Fruit fly (Drosophila melanogaster): ENCODE results near the gene COX6CL.

COX6CL gene

dm6 chr2L:5856786-5857185 lies 38.5 kb upstream of the COX6CL start:
- TF ChIP-seq Hr39 (optimal IDR thresholded peaks at IDR 0.05) (no peak), CG1233 (GFP tag; optimal IDR thresholded peaks at IDR 0.05) (no peak), CG9437 (GFP tag; optimal IDR thresholded peaks at IDR 0.05) (no peak), CG10321 (GFP tag; IDR thresholded peaks at IDR 0.05) (no peak), CHES-1-like (GFP tag; optimal IDR thresholded peaks at IDR 0.05) (no peak), pum (GFP tag; optimal IDR thresholded peaks at IDR 0.05) (no peak), Doc3 (GFP tag; IDR thresholded peaks at IDR 0.05; ENCODE audit: partially characterized antibody) (no peak), CG15011 (GFP tag; optimal IDR thresholded peaks at IDR 0.05) (no peak), C15 (GFP tag; IDR thresholded peaks at IDR 0.05) (no peak), corto (GFP tag; optimal IDR thresholded peaks at IDR 0.05) (no peak), Hr78 (GFP tag; optimal IDR thresholded peaks at IDR 0.05) (no peak), CG7271 (tag; optimal IDR thresholded peaks at IDR 0.05) (no peak), sr (GFP tag; IDR thresholded peaks at IDR 0.05) (no peak), Gug (GFP tag; IDR thresholded peaks at IDR 0.05) (no peak), CG8089 (GFP tag; optimal IDR thresholded peaks at IDR 0.05) (no peak), CG1529 (GFP tag; optimal IDR thresholded peaks at IDR 0.05) (no peak), Hr3 (GFP tag; optimal IDR thresholded peaks at IDR 0.05) (no peak)

dm6 chr2L:5823704-5824103 lies 5.5 kb upstream of the COX6CL start, which contains the start of gene TrissinR:
Gene TrissinR, plus strand, starts transcription at chr2L:5824004.
- TF ChIP-seq bcd (GFP tag; optimal IDR thresholded peaks at IDR 0.05): no peak
- peak; percentile 88 for TF ChIP-seq Deaf1 (tag; optimal IDR thresholded peaks at IDR 0.05)
- TF ChIP-seq insv (GFP tag; optimal IDR thresholded peaks at IDR 0.05): no peak
- TF ChIP-seq ewg (GFP tag; optimal IDR thresholded peaks at IDR 0.05): peak; percentile 10

dm6 chr2L:5820930-5821329 lies 2.7 kb upstream of the COX6CL start:
- TF ChIP-seq CG7839 (tag; optimal IDR thresholded peaks at IDR 0.05): no peak
- TF ChIP-seq CG10959 (GFP tag; IDR thresholded peaks at IDR 0.05): no peak
- no peak for TF ChIP-seq MTF-1 (GFP tag; optimal IDR thresholded peaks at IDR 0.05; ENCODE audit: borderline replicate concordance)
- TF ChIP-seq org-1 (GFP tag; optimal IDR thresholded peaks at IDR 0.05): no peak
- no peak for TF ChIP-seq E2f1 (GFP tag; IDR thresholded peaks at IDR 0.05)
- no peak for TF ChIP-seq CG2712 (tag; optimal IDR thresholded peaks at IDR 0.05)
- TF ChIP-seq zen2 (GFP tag; IDR thresholded peaks at IDR 0.05; ENCODE audit: partially characterized antibody): no peak
- no peak for TF ChIP-seq knrl (GFP tag; IDR thresholded peaks at IDR 0.05; ENCODE audit: partially characterized antibody)
- no peak for TF ChIP-seq Sry-δ (GFP tag; optimal IDR thresholded peaks at IDR 0.05)
- TF ChIP-seq CG7372 (GFP tag; IDR thresholded peaks at IDR 0.05): no peak
- no peak for TF ChIP-seq tx (GFP tag; optimal IDR thresholded peaks at IDR 0.05)
- TF ChIP-seq dan (GFP tag; IDR thresholded peaks at IDR 0.05): no peak
- no peak for TF ChIP-seq ttk (GFP tag; IDR thresholded peaks at IDR 0.05)
- TF ChIP-seq Abd-B (GFP tag; optimal IDR thresholded peaks at IDR 0.05): no peak
- no peak for TF ChIP-seq CG8281 (tag; optimal IDR thresholded peaks at IDR 0.05)

- TF ChIP-seq fd64A (GFP tag; optimal IDR thresholded peaks at IDR 0.05) (no peak), prd (optimal IDR thresholded peaks at IDR 0.05) (no peak), prd (GFP tag; IDR thresholded peaks at IDR 0.05) (no peak), gro (GFP tag; optimal IDR thresholded peaks at IDR 0.05) (no peak), CG2678 (tag; optimal IDR thresholded peaks at IDR 0.05) (no peak), Bgb (GFP tag; IDR thresholded peaks at IDR 0.05; ENCODE audit: partially characterized antibody) (no peak), odd (GFP tag; optimal IDR thresholded peaks at IDR 0.05) (no peak), aop (GFP tag; IDR thresholded peaks at IDR 0.05) (no peak), tx (GFP tag; optimal IDR thresholded peaks at IDR 0.05) (no peak), ind (GFP tag; optimal IDR thresholded peaks at IDR 0.05) (no peak), crc (GFP tag; optimal IDR thresholded peaks at IDR 0.05) (no peak), dpn (GFP tag; optimal IDR thresholded peaks at IDR 0.05) (no peak), Dfd (GFP tag; optimal IDR thresholded peaks at IDR 0.05) (no peak), CG5953 (GFP tag; IDR thresholded peaks at IDR 0.05) (no peak)
These were observed 7.0 kb downstream of the COX6CL start, which contains the start of gene CG43307 for dm6 chr2L:5811274-5811673. Gene CG43307, plus strand, starts transcription at chr2L:5811574.

All from whole organism, embryonic.